ENCODE assay signal across 2 worm cellular contexts in the genomic region with DNA sequence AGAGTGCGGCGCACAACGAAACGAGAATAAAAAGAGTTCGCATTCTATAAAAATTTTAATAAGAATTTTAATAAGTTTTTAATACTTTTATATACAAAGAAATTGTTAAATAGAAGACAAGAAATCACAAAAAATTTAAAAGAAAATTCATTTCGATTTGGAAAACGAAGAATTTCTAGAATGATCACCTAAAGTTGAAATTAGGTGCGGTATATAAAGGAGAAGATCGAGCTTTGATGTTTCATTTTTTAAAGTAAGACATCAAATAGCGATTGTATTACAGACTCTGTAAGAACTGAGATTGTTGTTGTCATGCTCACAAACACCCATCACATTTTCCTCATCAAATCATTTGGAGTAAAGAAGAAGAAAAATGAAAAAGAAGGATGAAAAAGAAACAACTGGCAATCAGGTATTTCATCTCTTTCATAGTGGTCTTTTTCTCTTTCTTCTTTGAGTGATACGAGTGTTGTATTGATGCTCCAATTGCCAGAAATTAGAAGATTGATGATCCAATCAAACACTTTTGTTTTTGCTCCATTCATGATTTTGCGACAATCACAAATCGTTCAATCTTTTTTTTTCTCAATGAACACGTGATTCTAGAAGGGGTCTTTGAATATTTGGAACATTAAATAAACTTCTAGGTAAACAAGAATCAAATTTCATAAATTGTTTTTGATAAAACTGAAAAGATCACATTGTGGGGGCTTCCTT.
TF ChIP-seq lines count a peak whose summit lies in the region.

Gene dur-1 (minus strand): TSS at position 51 of the 717 bp plus-strand sequence.

TF ChIP-seq in whole organism, L1 larva, 84 proteins besides CTCF, POLR2A, EP300 and RAD21 (continued from another document):
- no peak for TF ChIP-seq tbx-2 (tag; optimal IDR thresholded peaks at IDR 0.05; lab: Kevin White, UChicago)
- no peak for TF ChIP-seq nhr-28 (tag; optimal IDR thresholded peaks at IDR 0.05; lab: Kevin White, UChicago)
- TF ChIP-seq unc-30 (tag; optimal IDR thresholded peaks at IDR 0.05; lab: Kevin White, UChicago), result no peak
- TF ChIP-seq swsn-7 (tag; optimal IDR thresholded peaks at IDR 0.05; lab: Kevin White, UChicago), result no peak
- no peak for TF ChIP-seq dsc-1 (tag; optimal IDR thresholded peaks at IDR 0.05; lab: Kevin White, UChicago)
- no peak for TF ChIP-seq ztf-4 (tag; optimal IDR thresholded peaks at IDR 0.05; lab: Kevin White, UChicago)
- TF ChIP-seq elt-3 (tag; optimal IDR thresholded peaks at IDR 0.05; lab: Kevin White, UChicago), result no peak
- TF ChIP-seq fkh-4 (tag; optimal IDR thresholded peaks at IDR 0.05; lab: Kevin White, UChicago; ENCODE audit: borderline replicate concordance), result no peak
- TF ChIP-seq ceh-90 (tag; optimal IDR thresholded peaks at IDR 0.05; lab: Kevin White, UChicago), result no peak
- no peak for TF ChIP-seq efl-1 (optimal IDR thresholded peaks at IDR 0.05; lab: Kevin White, UChicago)
- TF ChIP-seq efl-1 (GFP tag; optimal IDR thresholded peaks at IDR 0.05 in 1 of 2; lab: Kevin White, UChicago), result no peak
- no peak for TF ChIP-seq nhr-11 (tag; optimal IDR thresholded peaks at IDR 0.05; lab: Kevin White, UChicago)
- no peak for TF ChIP-seq aly-2 (tag; optimal IDR thresholded peaks at IDR 0.05; lab: Kevin White, UChicago)
- TF ChIP-seq nhr-237 (tag; optimal IDR thresholded peaks at IDR 0.05; lab: Kevin White, UChicago), result no peak
- TF ChIP-seq ceh-63 (GFP tag; optimal IDR thresholded peaks at IDR 0.05; lab: Kevin White, UChicago), result no peak
- TF ChIP-seq rnt-1 (tag; optimal IDR thresholded peaks at IDR 0.05; lab: Kevin White, UChicago), result peak; percentile 62
- no peak for TF ChIP-seq zag-1 (tag; optimal IDR thresholded peaks at IDR 0.05; lab: Kevin White, UChicago)
- TF ChIP-seq fkh-10 (GFP tag; optimal IDR thresholded peaks at IDR 0.05; lab: Kevin White, UChicago), result no peak
- TF ChIP-seq irx-1 (tag; optimal IDR thresholded peaks at IDR 0.05; lab: Kevin White, UChicago), result no peak
- TF ChIP-seq nhr-20 (tag; optimal IDR thresholded peaks at IDR 0.05; lab: Kevin White, UChicago), result peak; percentile 23
- no peak for TF ChIP-seq unc-130 (tag; optimal IDR thresholded peaks at IDR 0.05; lab: Kevin White, UChicago)
- no peak for TF ChIP-seq ama-1 (optimal IDR thresholded peaks at IDR 0.05; lab: Kevin White, UChicago)
- TF ChIP-seq nhr-90 (tag; optimal IDR thresholded peaks at IDR 0.05; lab: Kevin White, UChicago; ENCODE audit: poor library complexity), result no peak
- TF ChIP-seq unc-98 (GFP tag; IDR thresholded peaks at IDR 0.05; lab: Robert Waterston, UW), result no peak
- no peak for TF ChIP-seq hlh-17 (GFP tag; optimal IDR thresholded peaks at IDR 0.05; lab: Kevin White, UChicago; ENCODE audit: borderline replicate concordance)
- TF ChIP-seq skn-1 (tag; optimal IDR thresholded peaks at IDR 0.05; lab: Kevin White, UChicago), result no peak
- TF ChIP-seq ztf-11 (tag; optimal IDR thresholded peaks at IDR 0.05; lab: Kevin White, UChicago), result no peak
- no peak for TF ChIP-seq hlh-4 (tag; optimal IDR thresholded peaks at IDR 0.05; lab: Kevin White, UChicago)
- no peak for TF ChIP-seq C16A3.4 (tag; optimal IDR thresholded peaks at IDR 0.05; lab: Kevin White, UChicago)
- peak; percentile 60 to 64 for TF ChIP-seq lsy-2 (tag; optimal IDR thresholded peaks at IDR 0.05; lab: Kevin White, UChicago)
- TF ChIP-seq alr-1 (tag; optimal IDR thresholded peaks at IDR 0.05; lab: Kevin White, UChicago; ENCODE audit: borderline replicate concordance), result no peak
- TF ChIP-seq lin-14 (GFP tag; optimal IDR thresholded peaks at IDR 0.05; lab: Kevin White, UChicago), result peak; percentile 84
- no peak for TF ChIP-seq fkh-8 (tag; optimal IDR thresholded peaks at IDR 0.05; lab: Kevin White, UChicago)
- TF ChIP-seq nhr-19 (GFP tag; conservative IDR thresholded peaks at IDR 0.05; lab: Robert Waterston, UW), result peak; percentile 69
- TF ChIP-seq snu-23 (GFP tag; optimal IDR thresholded peaks at IDR 0.05; lab: Kevin White, UChicago), result peak; percentile 44
- no peak for TF ChIP-seq ces-1 (GFP tag; optimal IDR thresholded peaks at IDR 0.05; lab: Kevin White, UChicago)
- no peak for TF ChIP-seq elt-2 (tag; optimal IDR thresholded peaks at IDR 0.05; lab: Kevin White, UChicago)
- peak; percentile 90 for TF ChIP-seq lin-39 (tag; optimal IDR thresholded peaks at IDR 0.05; lab: Kevin White, UChicago)
- TF ChIP-seq hpl-2 (GFP tag; optimal IDR thresholded peaks at IDR 0.05; lab: Kevin White, UChicago), result no peak
- TF ChIP-seq nhr-71 (tag; optimal IDR thresholded peaks at IDR 0.05; lab: Kevin White, UChicago), result peak; percentile 83
- no peak for TF ChIP-seq Y116A8C.19 (tag; optimal IDR thresholded peaks at IDR 0.05; lab: Kevin White, UChicago; ENCODE audit: borderline replicate concordance)
- no peak for TF ChIP-seq blmp-1 (tag; optimal IDR thresholded peaks at IDR 0.05; lab: Kevin White, UChicago)
- no peak for TF ChIP-seq sup-37 (GFP tag; optimal IDR thresholded peaks at IDR 0.05; lab: Kevin White, UChicago)

TF ChIP-seq in whole organism, L2 larva, 48 proteins besides CTCF, POLR2A, EP300 and RAD21 (continued from another document):
- TF ChIP-seq mbf-1 (tag; optimal IDR thresholded peaks at IDR 0.05; lab: Kevin White, UChicago) (no peak), ztf-11 (tag; optimal IDR thresholded peaks at IDR 0.05; lab: Kevin White, UChicago) (no peak), nhr-129 (tag; optimal IDR thresholded peaks at IDR 0.05; lab: Kevin White, UChicago) (peak; percentile 56), sem-4 (tag; optimal IDR thresholded peaks at IDR 0.05; lab: Kevin White, UChicago) (no peak), aly-2 (tag; optimal IDR thresholded peaks at IDR 0.05; lab: Kevin White, UChicago) (no peak), sma-9 (GFP tag; optimal IDR thresholded peaks at IDR 0.05; lab: Kevin White, UChicago) (peak; percentile 16), sma-9 (tag; optimal IDR thresholded peaks at IDR 0.05; lab: Kevin White, UChicago) (no peak), nhr-237 (tag; optimal IDR thresholded peaks at IDR 0.05; lab: Kevin White, UChicago) (no peak), zag-1 (tag; optimal IDR thresholded peaks at IDR 0.05; lab: Kevin White, UChicago) (no peak), lsy-2 (tag; optimal IDR thresholded peaks at IDR 0.05; lab: Kevin White, UChicago) (peak in 1 of 2 experiments; percentile 61), alr-1 (tag; optimal IDR thresholded peaks at IDR 0.05; lab: Kevin White, UChicago) (no peak)
